Worm (Caenorhabditis elegans) whole organism, midembryonic: Measurements from ENCODE around the gene irld-8.
"Not testable (repeated sequence)": the region's sequence is repeated elsewhere in the genome, so short reads cannot be mapped to it uniquely, and the experiment has no call there.

Source experiments
- T22C8.4 ChIP-seq: fragments of 200-800 bp; sonication (Bioruptor generic); IDR thresholded peaks from 2 replicates; pipeline ENCODE4 v1.3.6; 2022; ENCODE audit warnings: missing genetic modification characterization, missing compliant biosample characterization
- cog-1 ChIP-seq: sonication (generic microtip); optimal IDR thresholded peaks from 2 replicates; lab custom pipeline; 2016; ENCODE audit warnings: missing genetic modification characterization, missing compliant biosample characterization
- flt-1 ChIP-seq: fragments of 200-800 bp; sonication (Bioruptor generic); IDR thresholded peaks from 2 replicates; pipeline ENCODE4 v1.3.6; 2022; ENCODE audit warnings: missing genetic modification characterization, missing compliant biosample characterization
- klf-2 ChIP-seq: fragments of 200-800 bp; sonication (Bioruptor generic); conservative IDR thresholded peaks from 2 replicates; pipeline ENCODE4 v1.3.6; 2022; ENCODE audit warnings: missing genetic modification reagents, missing genetic modification characterization, missing compliant biosample characterization
- med-1 ChIP-seq: sonication (generic microtip); optimal IDR thresholded peaks from 2 replicates; lab custom pipeline; 2017; ENCODE audit warnings: missing genetic modification characterization, mild to moderate bottlenecking, missing compliant biosample characterization, antibody characterized with exemption, missing genetic modification reagents; ENCODE audit not compliant: insufficient read depth
- ref-1 ChIP-seq: fragments of 200-800 bp; sonication (Bioruptor generic); conservative IDR thresholded peaks from 2 replicates; pipeline ENCODE4 v1.3.6; 2022; ENCODE audit warnings: missing genetic modification reagents, missing genetic modification characterization, missing compliant biosample characterization
- tab-1 ChIP-seq: fragments of 200-800 bp; sonication (Bioruptor generic); IDR thresholded peaks from 2 replicates; pipeline ENCODE4 v1.3.6; 2022; ENCODE audit warnings: missing genetic modification characterization, missing compliant biosample characterization
- ztf-23 ChIP-seq: fragments of 200-800 bp; sonication (Bioruptor generic); IDR thresholded peaks from 2 replicates; pipeline ENCODE4 v1.3.6; 2022; ENCODE audit warnings: missing genetic modification reagents, missing genetic modification characterization, missing compliant biosample characterization
- ztf-29 ChIP-seq: fragments of 200-800 bp; sonication (Bioruptor generic); IDR thresholded peaks from 2 replicates; pipeline ENCODE4 v1.3.6; 2022; ENCODE audit warnings: missing genetic modification reagents, missing genetic modification characterization, missing compliant biosample characterization

irld-8 gene

ce11 chrIV:8114535-8114934 lies 1.0 kb upstream of the irld-8 start:
- TF ChIP-seq flt-1 (no peak), ztf-29 (GFP tag; lab: Robert Waterston, UW) (no peak), klf-2 (GFP tag; lab: Robert Waterston, UW) (no peak)

- TF ChIP-seq klf-2 (GFP tag; lab: Robert Waterston, UW) (no peak), cog-1 (tag; lab: Kevin White, UChicago) (no peak), T22C8.4 (GFP tag; lab: Robert Waterston, UW) (no peak), flt-1 (no peak)
Measured at ce11 chrIV:8118790-8119189, 3.2 kb downstream of the irld-8 start, which contains the start of gene F42G8.8. Gene F42G8.8 (plus strand): TSS chrIV:8119090.

- TF ChIP-seq ref-1, ztf-29, tab-1 (GFP tag; lab: Robert Waterston, UW): not testable (repeated sequence)
Measured at ce11 chrIV:8122349-8122748, 6.8 kb downstream of the irld-8 start, which contains the start of gene erp-44.3. Gene erp-44.3 (plus strand): TSS chrIV:8122649.

- TF ChIP-seq T22C8.4 (GFP tag; lab: Robert Waterston, UW): no peak
- no peak for TF ChIP-seq ztf-29 (GFP tag; lab: Robert Waterston, UW)
- TF ChIP-seq cog-1 (tag; lab: Kevin White, UChicago): no peak
- TF ChIP-seq med-1 (GFP tag; lab: Kevin White, UChicago): no peak
- TF ChIP-seq ztf-23 (GFP tag; lab: Robert Waterston, UW): no peak
- no peak for TF ChIP-seq tab-1 (GFP tag; lab: Robert Waterston, UW)
- TF ChIP-seq klf-2 (GFP tag; lab: Robert Waterston, UW): no peak
- TF ChIP-seq ref-1 (GFP tag; lab: Robert Waterston, UW): no peak
- no peak for TF ChIP-seq flt-1
Measured at ce11 chrIV:8126902-8127301, 11.3 kb downstream of the irld-8 start, which contains the start of gene ceph-41. Gene ceph-41 (plus strand): TSS chrIV:8127202.

ce11 chrIV:8127430-8127829 lies 11.9 kb downstream of the irld-8 start:
- TF ChIP-seq ref-1 (GFP tag; lab: Robert Waterston, UW): no peak
- no peak for TF ChIP-seq cog-1 (tag; lab: Kevin White, UChicago)
- TF ChIP-seq klf-2 (GFP tag; lab: Robert Waterston, UW): no peak
- TF ChIP-seq ztf-29 (GFP tag; lab: Robert Waterston, UW): no peak
- no peak for TF ChIP-seq tab-1 (GFP tag; lab: Robert Waterston, UW)
- no peak for TF ChIP-seq ztf-23 (GFP tag; lab: Robert Waterston, UW)

- TF ChIP-seq klf-2 (GFP tag; lab: Robert Waterston, UW) (no peak), ref-1 (GFP tag; lab: Robert Waterston, UW) (no peak), med-1 (GFP tag; lab: Kevin White, UChicago) (no peak), T22C8.4 (GFP tag; lab: Robert Waterston, UW) (no peak)
Measured at ce11 chrIV:8130131-8130611, 14.6 kb downstream of the irld-8 start, which contains the start of the genes ndub-11 and moc-3. Gene ndub-11 (minus strand): TSS chrIV:8130231. Gene moc-3 (plus strand): TSS chrIV:8130561.

- TF ChIP-seq klf-2 (GFP tag; lab: Robert Waterston, UW): no peak
Measured at ce11 chrIV:8133536-8133935, 18.0 kb downstream of the irld-8 start, which contains the start of gene sph-1. Gene sph-1 (minus strand): TSS chrIV:8133558.

- TF ChIP-seq klf-2 (GFP tag; lab: Robert Waterston, UW): no peak
- 0 out of 2 replicates have a peak, but pooled peaks have one; percentile 31 for TF ChIP-seq ztf-23 (GFP tag; lab: Robert Waterston, UW)
- 0 out of 2 replicates have a peak, but pooled peaks have one; percentile 16 for TF ChIP-seq tab-1 (GFP tag; lab: Robert Waterston, UW)
- TF ChIP-seq T22C8.4 (GFP tag; lab: Robert Waterston, UW): no peak
- TF ChIP-seq cog-1 (tag; lab: Kevin White, UChicago): no peak
Measured at ce11 chrIV:8136005-8136512, 20.5 kb downstream of the irld-8 start, which contains the start of the genes isp-1 and islo-1. Gene isp-1 (minus strand): TSS chrIV:8136055. Gene islo-1 (plus strand): TSS chrIV:8136389.

- TF ChIP-seq T22C8.4 (GFP tag; lab: Robert Waterston, UW) (no peak), ztf-23 (GFP tag; lab: Robert Waterston, UW) (no peak), ref-1 (GFP tag; lab: Robert Waterston, UW) (no peak), tab-1 (GFP tag; lab: Robert Waterston, UW) (no peak), flt-1 (no peak), cog-1 (tag; lab: Kevin White, UChicago) (no peak), med-1 (GFP tag; lab: Kevin White, UChicago) (no peak), ztf-29 (GFP tag; lab: Robert Waterston, UW) (no peak), klf-2 (GFP tag; lab: Robert Waterston, UW) (no peak)
Measured at ce11 chrIV:8136548-8136947, 21.0 kb downstream of the irld-8 start.

ce11 chrIV:8138984-8139383 lies 23.4 kb downstream of the irld-8 start, which contains the start of gene pmk-3:
Gene pmk-3 (plus strand): TSS chrIV:8139219.
- TF ChIP-seq med-1 (GFP tag; lab: Kevin White, UChicago) (no peak), flt-1 (no peak), T22C8.4 (GFP tag; lab: Robert Waterston, UW) (no peak), tab-1 (GFP tag; lab: Robert Waterston, UW) (no peak), ref-1 (GFP tag; lab: Robert Waterston, UW) (no peak), ztf-23 (GFP tag; lab: Robert Waterston, UW) (no peak), ztf-29 (GFP tag; lab: Robert Waterston, UW) (no peak), cog-1 (tag; lab: Kevin White, UChicago) (no peak), klf-2 (GFP tag; lab: Robert Waterston, UW) (no peak)
